Worm (Caenorhabditis elegans) whole organism, late embryonic: Measurements from ENCODE around the gene ZC477.7.
A peak's percentile ranks its signal among the peaks of the same experiment; 100 is the strongest.

Experiments
- C08G9.2 ChIP-seq: sonication (generic microtip); optimal IDR thresholded peaks from 2 replicates; lab custom pipeline; 2016; ENCODE audit warnings: mild to moderate bottlenecking, missing genetic modification characterization, moderate library complexity, missing compliant biosample characterization
- C38D4.7 ChIP-seq: fragments of 200-800 bp; sonication (Bioruptor generic); optimal IDR thresholded peaks from 2 replicates; lab custom pipeline; 2018; ENCODE audit warnings: mild to moderate bottlenecking, missing genetic modification characterization, moderate library complexity, missing compliant biosample characterization
- Y22D7AL.16 ChIP-seq: sonication (generic microtip); optimal IDR thresholded peaks from 2 replicates; lab custom pipeline; 2016; ENCODE audit warnings: missing genetic modification characterization, missing compliant biosample characterization
- ama-1 ChIP-seq: fragments of 150-350 bp; optimal IDR thresholded peaks from 2 replicates; lab custom pipeline; 2014
- ceh-14 ChIP-seq: sonication (generic microtip); optimal IDR thresholded peaks from 2 replicates; lab custom pipeline; 2016; ENCODE audit warnings: missing genotype, missing genetic modification characterization, missing compliant biosample characterization
- ceh-18 ChIP-seq: sonication (generic microtip); optimal IDR thresholded peaks from 2 replicates; lab custom pipeline; 2016; ENCODE audit warnings: missing genetic modification characterization, missing compliant biosample characterization
- ceh-19 ChIP-seq: fragments of 200-800 bp; sonication (Bioruptor generic); optimal IDR thresholded peaks from 2 replicates; lab custom pipeline; 2018; ENCODE audit warnings: mild to moderate bottlenecking, missing genetic modification characterization, missing compliant biosample characterization
- ceh-2 ChIP-seq: sonication (generic microtip); optimal IDR thresholded peaks from 2 replicates; lab custom pipeline; 2016; ENCODE audit warnings: missing genotype, missing genetic modification characterization, missing compliant biosample characterization
- ceh-30 ChIP-seq: fragments of 150-350 bp; optimal IDR thresholded peaks from 2 replicates; lab custom pipeline; 2014; ENCODE audit warnings: missing biosample characterization, missing genetic modification characterization
- ceh-31 ChIP-seq: sonication (generic microtip); optimal IDR thresholded peaks from 2 replicates; lab custom pipeline; 2016; ENCODE audit warnings: missing genetic modification characterization, missing compliant biosample characterization
- ceh-34 ChIP-seq: sonication (generic microtip); optimal IDR thresholded peaks from 2 replicates; lab custom pipeline; 2016; ENCODE audit warnings: mild to moderate bottlenecking, missing genetic modification characterization, missing compliant biosample characterization
- ceh-48 ChIP-seq: sonication (generic microtip); optimal IDR thresholded peaks from 2 replicates; lab custom pipeline; 2016; ENCODE audit warnings: missing genetic modification characterization, inconsistent platforms, missing compliant biosample characterization
- dve-1 ChIP-seq: sonication (generic microtip); optimal IDR thresholded peaks from 2 replicates; lab custom pipeline; 2017; ENCODE audit warnings: antibody characterized with exemption, mild to moderate bottlenecking, missing genetic modification characterization, missing compliant biosample characterization
- elt-2 ChIP-seq: sonication (generic microtip); optimal IDR thresholded peaks from 2 replicates; lab custom pipeline; 2016; ENCODE audit warnings: missing genetic modification reagents, missing genetic modification characterization, missing compliant biosample characterization
- eyg-1 ChIP-seq: sonication (generic microtip); optimal IDR thresholded peaks from 2 replicates; lab custom pipeline; 2016; ENCODE audit warnings: missing genotype, missing genetic modification characterization, missing compliant biosample characterization
- fax-1 ChIP-seq: sonication (generic microtip); optimal IDR thresholded peaks from 2 replicates; lab custom pipeline; 2016; ENCODE audit warnings: missing genotype, missing genetic modification characterization, missing compliant biosample characterization
- fkh-6 ChIP-seq: sonication (generic microtip); optimal IDR thresholded peaks from 2 replicates; lab custom pipeline; 2016; ENCODE audit warnings: missing genetic modification characterization, missing compliant biosample characterization
- hlh-15 ChIP-seq: sonication (generic microtip); optimal IDR thresholded peaks from 2 replicates; lab custom pipeline; 2016; ENCODE audit warnings: missing genetic modification characterization, missing compliant biosample characterization
- hlh-30 ChIP-seq: sonication (generic microtip); optimal IDR thresholded peaks from 2 replicates; lab custom pipeline; 2017; ENCODE audit warnings: antibody characterized with exemption, missing genetic modification characterization, missing compliant biosample characterization; ENCODE audit not compliant: insufficient read depth
- hlh-8 ChIP-seq: sonication (generic microtip); optimal IDR thresholded peaks from 2 replicates; lab custom pipeline; 2016; ENCODE audit warnings: missing genotype, missing genetic modification characterization, missing compliant biosample characterization
- madf-2 ChIP-seq: sonication (generic microtip); optimal IDR thresholded peaks from 2 replicates; lab custom pipeline; 2017; ENCODE audit warnings: missing genetic modification characterization, missing compliant biosample characterization
- nfya-1 ChIP-seq: sonication (generic microtip); optimal IDR thresholded peaks from 2 replicates; lab custom pipeline; 2017; ENCODE audit warnings: missing genetic modification characterization, mild to moderate bottlenecking, missing compliant biosample characterization, antibody characterized with exemption, moderate library complexity
- nhr-11 ChIP-seq: fragments of 150-350 bp; optimal IDR thresholded peaks from 2 replicates; lab custom pipeline; 2014; ENCODE audit warnings: missing biosample characterization, missing genetic modification characterization
- nhr-232 ChIP-seq: sonication (generic microtip); optimal IDR thresholded peaks from 2 replicates; lab custom pipeline; 2016; ENCODE audit warnings: missing genetic modification characterization, missing compliant biosample characterization
- odd-2 ChIP-seq: sonication (generic microtip); optimal IDR thresholded peaks from 2 replicates; lab custom pipeline; 2017; ENCODE audit warnings: antibody characterized with exemption, mild to moderate bottlenecking, missing genetic modification characterization, missing compliant biosample characterization
- pha-2 ChIP-seq: sonication (generic microtip); optimal IDR thresholded peaks from 2 replicates; lab custom pipeline; 2017; ENCODE audit warnings: mild to moderate bottlenecking, missing genetic modification characterization, missing compliant biosample characterization
- ref-2 ChIP-seq: sonication (generic microtip); optimal IDR thresholded peaks from 2 replicates; lab custom pipeline; 2016; ENCODE audit warnings: missing genetic modification characterization, missing compliant biosample characterization
- rnt-1 ChIP-seq: sonication (generic microtip); optimal IDR thresholded peaks from 2 replicates; lab custom pipeline; 2016; ENCODE audit warnings: missing genetic modification characterization, missing compliant biosample characterization
- sdc-2 ChIP-seq: sonication (generic microtip); optimal IDR thresholded peaks from 2 replicates; lab custom pipeline; 2016; ENCODE audit warnings: missing genotype, missing genetic modification characterization, missing compliant biosample characterization
- tbx-2 ChIP-seq: sonication (generic microtip); optimal IDR thresholded peaks from 2 replicates; lab custom pipeline; 2016; ENCODE audit warnings: missing genetic modification characterization, missing compliant biosample characterization
- tbx-7 ChIP-seq: sonication (generic microtip); optimal IDR thresholded peaks from 2 replicates; lab custom pipeline; 2016; ENCODE audit warnings: missing genotype, missing genetic modification characterization, missing compliant biosample characterization
- unc-3 ChIP-seq, 2 experiments: fragments of 200-800 bp in 1 of 2; sonication (Bioruptor generic) in 1 of 2; sonication (generic microtip) in 1 of 2; conservative IDR thresholded peaks in 1 of 2; optimal IDR thresholded peaks in 1 of 2; 2 replicates each; pipeline versions ENCODE4 v1.3.6 to Lab custom; 2016 to 2022; ENCODE audit warnings: missing compliant biosample characterization in 2 of 2, missing genetic modification characterization in 2 of 2, missing genetic modification reagents in 1 of 2
- unc-42 ChIP-seq: sonication (generic microtip); optimal IDR thresholded peaks from 2 replicates; lab custom pipeline; 2016; ENCODE audit warnings: missing genotype, missing genetic modification characterization, missing compliant biosample characterization
- unc-55 ChIP-seq: sonication (generic microtip); optimal IDR thresholded peaks from 2 replicates; lab custom pipeline; 2017; ENCODE audit warnings: missing biosample characterization, missing genetic modification reagents, missing genetic modification characterization

ZC477.7 gene

ce11 chrIV:7094216-7094758, 17.0 kb downstream of the ZC477.7 start, which contains the start of gene deb-1:
deb-1 (minus strand) TSS chrIV:7094266.
- TF ChIP-seq rnt-1 (tag; lab: Kevin White, UChicago) (no peak), hlh-30 (tag; lab: Kevin White, UChicago) (no peak), hlh-8 (no peak), elt-2 (tag; lab: Kevin White, UChicago) (peak; percentile 8), C38D4.7 (GFP tag; lab: Kevin White, UChicago) (no peak), sdc-2 (no peak), nhr-232 (tag; lab: Kevin White, UChicago) (no peak), hlh-15 (no peak), fax-1 (tag; lab: Kevin White, UChicago) (no peak)

- no peak for TF ChIP-seq ceh-30 (tag; lab: Kevin White, UChicago)
- peak; percentile 47 for TF ChIP-seq Y22D7AL.16 (tag; lab: Kevin White, UChicago)
- no peak for TF ChIP-seq madf-2 (tag; lab: Kevin White, UChicago)
- no peak for TF ChIP-seq sdc-2
- peak; percentile 23 for TF ChIP-seq pha-2 (tag; lab: Kevin White, UChicago)
- TF ChIP-seq dve-1 (tag; lab: Kevin White, UChicago) = peak; percentile 26
- peak; percentile 25 for TF ChIP-seq ceh-34
- TF ChIP-seq tbx-2 (tag; lab: Kevin White, UChicago) = no peak
- peak; percentile 18 for TF ChIP-seq ceh-18 (tag; lab: Kevin White, UChicago)
- TF ChIP-seq unc-55 (GFP tag; lab: Kevin White, UChicago) = peak; percentile 10
- TF ChIP-seq ceh-14 (tag; lab: Kevin White, UChicago) = no peak
- peak; percentile 13 for TF ChIP-seq ceh-48 (tag; lab: Kevin White, UChicago)
- TF ChIP-seq elt-2 (tag; lab: Kevin White, UChicago) = peak; percentile 67
- TF ChIP-seq hlh-30 (tag; lab: Kevin White, UChicago) = peak; percentile 27
- TF ChIP-seq odd-2 (tag; lab: Kevin White, UChicago) = no peak
- peak; percentile 31 for TF ChIP-seq unc-42
- TF ChIP-seq tbx-7 (tag; lab: Kevin White, UChicago) = no peak
- no peak for TF ChIP-seq C08G9.2
- TF ChIP-seq unc-3 (GFP tag; conservative IDR thresholded peaks at IDR 0.05; lab: Robert Waterston, UW) = no peak
- no peak for TF ChIP-seq unc-3 (tag; optimal IDR thresholded peaks at IDR 0.05; lab: Kevin White, UChicago)
- TF ChIP-seq nfya-1 (tag; lab: Kevin White, UChicago) = peak; percentile 79
- no peak for TF ChIP-seq ceh-19
- TF ChIP-seq ceh-31 = peak; percentile 59
- TF ChIP-seq ref-2 (tag; lab: Kevin White, UChicago) = peak; percentile 52
Observed at ce11 chrIV:7084632-7085160, 26.6 kb downstream of the ZC477.7 start, which contains the start of gene rps-4. rps-4 (minus strand) TSS chrIV:7084682.

- TF ChIP-seq nhr-232 (tag; lab: Kevin White, UChicago) (no peak), Y22D7AL.16 (tag; lab: Kevin White, UChicago) (no peak), eyg-1 (tag; lab: Kevin White, UChicago) (no peak), fkh-6 (tag; lab: Kevin White, UChicago) (no peak), ceh-18 (tag; lab: Kevin White, UChicago) (no peak), ceh-30 (tag; lab: Kevin White, UChicago) (no peak), C08G9.2 (no peak)
- TF ChIP-seq, all 69 proteins: peak for 0
Observed at ce11 chrIV:7083976-7084375, 27.3 kb downstream of the ZC477.7 start.

ce11 chrIV:7083382-7083784, 27.9 kb downstream of the ZC477.7 start, which contains the start of gene Y43B11AR.3:
Y43B11AR.3 (minus strand) TSS chrIV:7083716.
- TF ChIP-seq unc-55 (GFP tag; lab: Kevin White, UChicago) (no peak), ama-1 (lab: Kevin White, UChicago) (peak; percentile 44), ceh-2 (tag; lab: Kevin White, UChicago) (no peak), nfya-1 (tag; lab: Kevin White, UChicago) (no peak), nhr-11 (tag; lab: Kevin White, UChicago) (no peak), hlh-8 (no peak), sdc-2 (no peak), nhr-232 (tag; lab: Kevin White, UChicago) (no peak)
